Worm (Caenorhabditis elegans): ENCODE measurements around the gene F57B1.1.

DNA sequence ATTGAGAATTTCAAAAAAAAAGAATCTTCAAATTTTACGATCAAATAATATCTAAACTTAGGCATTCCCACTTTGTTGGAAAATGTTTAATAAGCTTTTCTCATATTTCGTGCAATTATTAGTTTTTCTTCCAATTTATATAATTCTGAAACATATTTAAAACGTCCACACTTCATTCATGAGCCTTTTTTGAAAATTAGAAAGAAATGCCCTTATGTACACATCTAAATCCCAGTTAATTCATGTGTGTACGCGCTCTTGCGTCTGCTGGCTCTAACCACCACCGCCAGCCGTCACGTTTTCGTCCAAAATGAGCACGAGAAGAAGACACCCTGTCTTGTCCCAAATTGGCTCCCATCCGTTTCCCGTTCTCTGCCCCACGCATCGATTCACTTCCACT is 28.9 kb downstream of the F57B1.1 start:
- no peak for TF ChIP-seq mep-1 (tag; optimal IDR thresholded peaks at IDR 0.05)
- no peak for TF ChIP-seq zag-1 (tag; optimal IDR thresholded peaks at IDR 0.05)
- TF ChIP-seq pqm-1 (tag; optimal IDR thresholded peaks at IDR 0.05) = no peak
- no peak for TF ChIP-seq hpl-2 (GFP tag; optimal IDR thresholded peaks at IDR 0.05)
- no peak for TF ChIP-seq hlh-4 (tag; optimal IDR thresholded peaks at IDR 0.05)
- no peak for TF ChIP-seq ztf-4 (tag; optimal IDR thresholded peaks at IDR 0.05)
- TF ChIP-seq snpc-4 (tag; optimal IDR thresholded peaks at IDR 0.05) = no peak
- no peak for TF ChIP-seq sup-37 (GFP tag; optimal IDR thresholded peaks at IDR 0.05)
- no peak for TF ChIP-seq fkh-4 (tag; optimal IDR thresholded peaks at IDR 0.05; ENCODE audit: borderline replicate concordance)

All from whole organism, L1 larva.